Fruit fly (Drosophila melanogaster) whole organism, larva: ENCODE data around the gene CG32647.

ENCODE experiments used
- noc ChIP-seq: fragments of 200-800 bp; sonication (Bioruptor generic); optimal IDR thresholded peaks from 3 replicates; lab custom pipeline; 2019; ENCODE audit warnings: missing biosample characterization, mild to moderate bottlenecking, missing genetic modification characterization, moderate library complexity

CG32647 gene

dm6 chrX:12742651-12743020, 42.1 kb downstream of the CG32647 start:
- TF ChIP-seq noc (tag; lab: Kevin White, UChicago): no peak

DNA sequence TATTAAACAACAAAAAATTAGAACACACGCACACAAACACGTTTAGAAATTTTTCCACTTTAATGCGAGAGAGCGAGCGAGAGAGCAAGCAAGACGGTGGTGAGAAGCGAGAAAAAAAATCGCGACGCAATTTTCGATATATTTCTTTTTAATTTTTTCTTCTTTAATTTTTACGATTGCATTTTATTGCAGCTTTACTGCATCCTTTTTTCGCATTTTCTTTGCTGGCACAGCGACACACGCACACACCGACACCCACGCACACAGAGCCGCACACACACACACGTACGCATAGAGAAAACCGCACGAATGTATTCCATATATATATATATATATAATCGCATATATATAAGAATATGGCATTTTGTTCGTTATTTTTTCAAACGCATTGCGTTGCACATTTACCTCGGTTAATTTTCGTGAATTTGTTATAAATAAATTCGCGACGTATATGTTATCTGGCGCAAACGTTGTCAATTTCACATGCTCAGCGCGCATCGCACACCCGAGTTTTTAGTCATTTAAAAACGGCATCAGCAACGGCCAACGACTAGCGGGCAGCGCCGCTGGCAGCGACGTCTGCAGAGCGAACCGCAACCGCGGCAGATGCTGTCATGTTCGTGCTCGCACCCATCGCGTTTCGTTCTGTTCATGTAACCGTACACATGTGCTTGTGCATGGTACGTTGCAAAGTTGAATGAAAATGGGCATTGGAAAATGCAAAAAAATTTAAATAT, 42.7 kb downstream of the CG32647 start, which contains the start of gene Smr:
TSS of gene Smr (minus strand) at position 705 of the 737 bp plus-strand sequence.
- no peak for TF ChIP-seq noc (tag; lab: Kevin White, UChicago)

- no peak for TF ChIP-seq noc (tag; lab: Kevin White, UChicago)
These were observed 44.3 kb downstream of the CG32647 start for dm6 chrX:12740441-12740840.

- no peak for TF ChIP-seq noc (tag; lab: Kevin White, UChicago)
These were observed 45.0 kb downstream of the CG32647 start for dm6 chrX:12739789-12740188.

dm6 chrX:12739047-12739446, 45.7 kb downstream of the CG32647 start:
- TF ChIP-seq noc (tag; lab: Kevin White, UChicago): peak; percentile 55

dm6 chrX:12737735-12738390, 46.9 kb downstream of the CG32647 start:
- TF ChIP-seq noc (tag; lab: Kevin White, UChicago): peak; percentile 79

dm6 chrX:12737057-12737734, 47.6 kb downstream of the CG32647 start:
- peak; percentile 49 for TF ChIP-seq noc (tag; lab: Kevin White, UChicago)

dm6 chrX:12735478-12736428, 49.0 kb downstream of the CG32647 start:
- peak; percentile 97 for TF ChIP-seq noc (tag; lab: Kevin White, UChicago)

dm6 chrX:12734710-12735462, 49.9 kb downstream of the CG32647 start:
- peak; percentile 96 for TF ChIP-seq noc (tag; lab: Kevin White, UChicago)

DNA sequence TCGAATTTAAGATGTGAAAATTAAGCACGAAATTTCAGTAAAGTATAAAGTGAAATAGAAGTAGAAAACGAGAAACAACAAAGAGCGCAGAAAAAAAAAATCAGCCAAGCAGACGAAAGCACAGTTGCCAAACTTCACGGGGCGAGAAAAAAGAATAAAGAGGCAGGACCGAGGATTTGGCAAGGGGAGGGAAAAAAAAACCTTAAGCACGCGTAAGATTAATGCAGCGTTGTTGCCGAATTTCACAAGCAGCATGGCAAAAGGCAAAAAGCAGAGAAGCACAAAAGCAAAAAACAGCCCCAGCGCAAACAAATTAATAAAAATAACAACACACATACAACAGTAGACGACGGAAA, 50.4 kb downstream of the CG32647 start:
- TF ChIP-seq noc (tag; lab: Kevin White, UChicago): no peak

DNA sequence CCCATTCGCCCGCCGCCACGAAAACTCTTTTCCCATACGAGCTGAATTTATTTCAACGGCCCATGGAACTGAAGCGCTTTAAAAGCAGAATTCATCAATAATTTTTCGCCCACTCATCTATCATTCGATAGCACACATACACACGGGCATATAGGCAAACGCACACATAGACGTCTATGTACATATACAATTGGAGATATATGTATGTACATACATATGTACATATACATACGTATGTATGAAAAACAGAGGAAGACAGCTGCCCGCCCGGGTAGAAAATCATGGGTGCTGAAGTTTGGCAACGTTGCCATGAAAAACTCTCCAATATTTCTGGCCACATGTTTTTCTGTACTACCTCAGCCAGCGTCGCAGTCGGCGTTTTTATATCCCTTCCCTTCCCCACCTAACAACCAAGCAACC, 51.0 kb downstream of the CG32647 start:
- TF ChIP-seq noc (tag; lab: Kevin White, UChicago): no peak

DNA sequence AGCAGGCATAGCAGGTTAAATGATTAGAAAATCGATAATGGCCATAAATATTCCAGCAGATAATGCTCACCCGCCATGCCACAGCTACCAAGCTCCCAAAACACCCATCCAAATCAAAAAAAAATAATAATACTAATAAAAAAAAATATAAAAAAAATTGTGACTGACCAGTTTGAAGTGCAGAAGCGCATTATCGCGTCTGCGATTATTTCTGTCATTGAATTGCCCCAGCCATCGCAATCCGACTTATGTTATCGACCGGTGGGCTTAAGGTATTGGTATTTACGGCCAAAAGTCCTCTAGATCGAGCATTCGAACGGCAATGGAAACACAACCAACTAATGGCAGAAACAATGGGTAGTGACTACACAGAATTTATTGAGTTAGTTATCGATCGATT, 52.3 kb downstream of the CG32647 start:
- no peak for TF ChIP-seq noc (tag; lab: Kevin White, UChicago)

- TF ChIP-seq noc (tag; lab: Kevin White, UChicago): no peak
These were observed 53.7 kb downstream of the CG32647 start for dm6 chrX:12731077-12731476.

DNA sequence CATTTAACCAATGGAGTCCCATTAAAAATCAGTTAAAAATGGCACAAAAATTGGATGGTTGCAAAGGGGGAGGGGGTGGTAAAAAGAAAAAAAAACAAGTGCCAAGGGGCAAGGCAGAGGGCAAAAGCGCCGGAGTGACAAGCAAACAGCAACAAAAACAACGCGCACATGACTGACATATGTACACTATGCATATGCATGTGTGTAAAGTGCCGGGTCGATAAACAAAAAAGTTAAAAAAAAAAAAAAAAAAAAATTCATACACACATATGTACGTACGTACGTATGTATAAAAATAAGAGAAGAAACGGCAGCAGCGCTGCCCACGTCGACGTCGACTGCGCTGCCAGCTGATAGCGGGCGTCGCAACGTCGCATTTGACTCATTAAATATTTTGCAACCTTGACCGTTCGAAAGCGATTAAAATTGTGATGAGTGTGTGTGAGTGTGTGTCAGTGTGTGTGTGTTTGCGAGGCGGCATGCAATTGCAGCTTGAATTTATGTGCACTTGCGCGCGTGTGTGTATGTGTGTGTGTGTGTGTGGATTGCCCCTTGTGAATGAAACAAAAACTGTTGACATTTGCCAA, 57.0 kb downstream of the CG32647 start:
- TF ChIP-seq noc (tag; lab: Kevin White, UChicago): no peak
